Worm (Caenorhabditis elegans) whole organism, L1 larva: ENCODE data around the gene lgc-18.

Source experiments
- C34B4.2 ChIP-seq: sonication (generic microtip); optimal IDR thresholded peaks from 2 replicates; lab custom pipeline; 2017; ENCODE audit warnings: mild to moderate bottlenecking, missing genetic modification characterization, missing compliant biosample characterization
- F16B12.6 ChIP-seq: fragments of 150-350 bp; optimal IDR thresholded peaks from 2 replicates; lab custom pipeline; 2014; ENCODE audit warnings: missing biosample characterization, missing genetic modification characterization
- Y116A8C.19 ChIP-seq: sonication (generic microtip); optimal IDR thresholded peaks from 2 replicates; lab custom pipeline; 2016; ENCODE audit warnings: missing compliant biosample characterization, missing genetic modification characterization, borderline replicate concordance
- alr-1 ChIP-seq: fragments of 200-800 bp; sonication (Bioruptor generic); optimal IDR thresholded peaks from 2 replicates; lab custom pipeline; 2018; ENCODE audit warnings: borderline replicate concordance, mild to moderate bottlenecking, missing genetic modification characterization, missing compliant biosample characterization
- aly-2 ChIP-seq: fragments of 150-350 bp; optimal IDR thresholded peaks from 2 replicates; lab custom pipeline; 2014; ENCODE audit warnings: missing biosample characterization, missing genetic modification characterization
- ama-1 ChIP-seq: fragments of 150-350 bp; optimal IDR thresholded peaks from 2 replicates; lab custom pipeline; 2014
- ceh-63 ChIP-seq: fragments of 200-800 bp; sonication (Bioruptor generic); optimal IDR thresholded peaks from 2 replicates; lab custom pipeline; 2018; ENCODE audit warnings: mild to moderate bottlenecking, missing genetic modification characterization, missing compliant biosample characterization
- ceh-8 ChIP-seq: fragments of 200-800 bp; sonication (Bioruptor generic); optimal IDR thresholded peaks from 2 replicates; lab custom pipeline; 2018; ENCODE audit warnings: mild to moderate bottlenecking, missing genetic modification characterization, moderate library complexity, missing compliant biosample characterization
- ceh-82 ChIP-seq, 3 experiments: fragments of 150-350 bp in 1 of 3; sonication (generic microtip) in 2 of 3; optimal IDR thresholded peaks; 2 replicates each; lab custom pipeline; 2014 to 2017; ENCODE audit warnings: missing biosample characterization in 3 of 3, missing genetic modification characterization in 3 of 3
- ceh-88 ChIP-seq: fragments of 200-800 bp; sonication (Bioruptor generic); IDR thresholded peaks from 2 replicates; pipeline ENCODE4 v1.3.6; 2022; ENCODE audit warnings: missing genetic modification characterization, missing compliant biosample characterization
- ces-1 ChIP-seq: fragments of 150-350 bp; optimal IDR thresholded peaks from 2 replicates; lab custom pipeline; 2014; ENCODE audit warnings: missing biosample characterization, missing genetic modification reagents, missing genetic modification characterization
- efl-1 ChIP-seq, 4 experiments: fragments of 150-350 bp; optimal IDR thresholded peaks in 3 of 4; peaks in 1 of 4; 1 replicate in 1 of 4; 2 replicates in 3 of 4; lab custom pipeline; 2014; ENCODE audit warnings: missing biosample characterization in 2 of 4, missing genetic modification characterization in 2 of 4, missing genetic modification reagents in 2 of 4
- efl-3 ChIP-seq: fragments of 200-800 bp; sonication (Bioruptor generic); optimal IDR thresholded peaks from 2 replicates; lab custom pipeline; 2018; ENCODE audit warnings: mild to moderate bottlenecking, missing genetic modification characterization, missing compliant biosample characterization
- egl-27 ChIP-seq, 2 experiments: fragments of 150-350 bp in 1 of 2; sonication (generic microtip); optimal IDR thresholded peaks; 3 replicates each; lab custom pipeline; 2017 to 2018; ENCODE audit warnings: missing biosample characterization in 2 of 2, missing genetic modification characterization in 2 of 2, missing genetic modification reagents in 2 of 2
- elt-2 ChIP-seq: sonication (generic microtip); optimal IDR thresholded peaks from 2 replicates; lab custom pipeline; 2016; ENCODE audit warnings: missing genetic modification characterization, mild to moderate bottlenecking, inconsistent platforms, missing compliant biosample characterization, missing genetic modification reagents
- elt-3 ChIP-seq, 6 experiments: fragments of 150-350 bp in 1 of 6; sonication (generic microtip); optimal IDR thresholded peaks; 2 replicates each; lab custom pipeline; 2017 to 2018; ENCODE audit warnings: missing biosample characterization in 6 of 6, missing genetic modification characterization in 6 of 6, inconsistent platforms in 1 of 6
- fos-1 ChIP-seq: fragments of 150-350 bp; optimal IDR thresholded peaks from 2 replicates; lab custom pipeline; 2014; ENCODE audit warnings: missing biosample characterization, missing genetic modification characterization
- isw-1 ChIP-seq: fragments of 200-800 bp; sonication (Bioruptor generic); IDR thresholded peaks from 2 replicates; pipeline ENCODE4 v1.3.6; 2022; ENCODE audit warnings: missing genetic modification characterization, missing compliant biosample characterization
- jun-1 ChIP-seq: fragments of 150-350 bp; optimal IDR thresholded peaks from 2 replicates; lab custom pipeline; 2014; ENCODE audit warnings: missing biosample characterization, missing genetic modification reagents, missing genetic modification characterization
- lin-13 ChIP-seq: fragments of 150-350 bp; optimal IDR thresholded peaks from 2 replicates; lab custom pipeline; 2014; ENCODE audit warnings: missing biosample characterization, missing genetic modification reagents, missing genetic modification characterization
- lin-14 ChIP-seq: fragments of 200-800 bp; sonication (Bioruptor generic); optimal IDR thresholded peaks from 2 replicates; lab custom pipeline; 2018; ENCODE audit warnings: mild to moderate bottlenecking, missing genetic modification characterization, moderate library complexity, missing compliant biosample characterization
- lin-35 ChIP-seq, 2 experiments: fragments of 150-350 bp; optimal IDR thresholded peaks; 2 replicates each; lab custom pipeline; 2014; ENCODE audit warnings: missing biosample characterization in 2 of 2, missing genetic modification characterization in 2 of 2, missing genetic modification reagents in 2 of 2
- lin-39 ChIP-seq: fragments of 150-350 bp; optimal IDR thresholded peaks from 2 replicates; lab custom pipeline; 2014; ENCODE audit warnings: missing biosample characterization, missing genetic modification reagents, missing genetic modification characterization
- lir-3 ChIP-seq: sonication (generic microtip); optimal IDR thresholded peaks from 2 replicates; lab custom pipeline; 2016; ENCODE audit warnings: mild to moderate bottlenecking, missing genetic modification characterization, moderate library complexity, missing compliant biosample characterization; ENCODE audit not compliant: poor library complexity
- lsy-2 ChIP-seq, 2 experiments: fragments of 150-350 bp; optimal IDR thresholded peaks; 2 replicates each; lab custom pipeline; 2014; ENCODE audit warnings: missing biosample characterization in 2 of 2, missing genetic modification characterization in 2 of 2
- mdl-1 ChIP-seq, 2 experiments: fragments of 150-350 bp; optimal IDR thresholded peaks; 2 replicates each; lab custom pipeline; 2014 to 2017; ENCODE audit warnings: missing biosample characterization in 2 of 2, missing genetic modification characterization in 2 of 2, inconsistent platforms in 1 of 2
- nhr-12 ChIP-seq: sonication (generic microtip); optimal IDR thresholded peaks from 2 replicates; lab custom pipeline; 2017; ENCODE audit warnings: missing biosample characterization, missing genetic modification characterization
- nhr-20 ChIP-seq: sonication (generic microtip); optimal IDR thresholded peaks from 2 replicates; lab custom pipeline; 2016; ENCODE audit warnings: mild to moderate bottlenecking, missing genetic modification characterization, missing compliant biosample characterization
- nhr-237 ChIP-seq: fragments of 150-350 bp; optimal IDR thresholded peaks from 2 replicates; lab custom pipeline; 2014; ENCODE audit warnings: missing biosample characterization, missing genetic modification characterization
- nhr-84 ChIP-seq: sonication (generic microtip); optimal IDR thresholded peaks from 2 replicates; lab custom pipeline; 2017; ENCODE audit warnings: missing biosample characterization, missing genetic modification characterization
- nhr-85 ChIP-seq: sonication (generic microtip); peaks from one replicate; lab custom pipeline; 2016; ENCODE audit warnings: missing genetic modification characterization, inconsistent platforms, missing compliant biosample characterization
- nhr-90 ChIP-seq: sonication (generic microtip); optimal IDR thresholded peaks from 2 replicates; lab custom pipeline; 2016; ENCODE audit warnings: mild to moderate bottlenecking, missing genetic modification characterization, missing compliant biosample characterization; ENCODE audit not compliant: poor library complexity
- rnt-1 ChIP-seq: sonication (generic microtip); optimal IDR thresholded peaks from 2 replicates; lab custom pipeline; 2016; ENCODE audit warnings: mild to moderate bottlenecking, missing genetic modification characterization, moderate library complexity, missing compliant biosample characterization
- skn-1 ChIP-seq: fragments of 150-350 bp; optimal IDR thresholded peaks from 2 replicates; lab custom pipeline; 2014; ENCODE audit warnings: missing biosample characterization, missing genetic modification characterization
- sptf-1 ChIP-seq: fragments of 150-350 bp; optimal IDR thresholded peaks from 2 replicates; lab custom pipeline; 2014; ENCODE audit warnings: missing biosample characterization, missing genetic modification characterization
- unc-130 ChIP-seq: fragments of 150-350 bp; optimal IDR thresholded peaks from 2 replicates; lab custom pipeline; 2017; ENCODE audit warnings: missing biosample characterization, missing genetic modification characterization, inconsistent platforms
- unc-86 ChIP-seq: sonication (generic microtip); optimal IDR thresholded peaks from 2 replicates; lab custom pipeline; 2016; ENCODE audit warnings: missing genetic modification characterization, missing compliant biosample characterization
- unc-98 ChIP-seq: fragments of 200-800 bp; sonication (Bioruptor generic); IDR thresholded peaks from 2 replicates; pipeline ENCODE4 v1.3.6; 2022; ENCODE audit warnings: missing genetic modification characterization, missing compliant biosample characterization
- xbp-1 ChIP-seq: sonication (generic microtip); optimal IDR thresholded peaks from 2 replicates; lab custom pipeline; 2016; ENCODE audit warnings: missing genetic modification characterization, missing compliant biosample characterization
- zag-1 ChIP-seq: fragments of 150-350 bp; optimal IDR thresholded peaks from 2 replicates; lab custom pipeline; 2014; ENCODE audit warnings: missing biosample characterization, missing genetic modification characterization
- ztf-11 ChIP-seq, 2 experiments: sonication (generic microtip); optimal IDR thresholded peaks; 2 replicates each; lab custom pipeline; 2016 to 2017; ENCODE audit warnings: missing genetic modification characterization in 2 of 2, missing biosample characterization in 1 of 2, missing compliant biosample characterization in 1 of 2

The lgc-18 gene

DNA sequence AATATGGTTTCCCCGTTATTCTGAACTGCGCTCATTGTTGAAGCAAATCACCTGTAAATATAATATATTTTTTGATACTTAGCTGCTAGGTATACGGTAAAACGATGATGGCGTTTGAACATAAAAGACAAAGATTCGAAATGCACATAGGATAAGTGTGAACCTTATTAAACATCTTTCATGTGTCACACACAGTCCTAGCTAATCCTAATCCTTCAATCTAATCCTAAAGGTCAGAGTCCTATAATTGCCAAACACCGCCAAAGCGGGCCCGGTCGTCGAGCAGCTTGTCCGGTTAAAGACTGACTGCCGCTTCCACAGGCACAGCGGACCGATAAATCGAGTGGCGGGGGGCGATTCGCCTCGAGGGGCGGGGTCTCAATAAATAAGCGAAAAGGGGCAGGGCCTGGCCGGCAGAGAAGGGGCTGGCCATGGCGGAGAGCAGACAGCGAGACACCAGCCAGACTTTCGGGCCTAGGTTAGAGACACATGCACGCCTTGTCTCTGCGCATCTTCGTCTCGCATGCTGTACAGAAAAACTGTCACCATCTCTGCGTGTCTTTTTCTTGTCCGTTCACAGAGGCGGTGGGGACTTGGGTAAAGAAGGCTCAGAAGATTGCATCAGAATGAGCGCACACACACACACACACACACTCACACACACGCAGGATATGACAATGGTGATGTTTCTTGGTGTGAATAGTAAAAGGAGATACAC, 46.4 kb downstream of the lgc-18 start, which contains the start of gene F57G12.1 (continued):
- TF ChIP-seq alr-1 (tag; lab: Kevin White, UChicago), result no peak
- TF ChIP-seq lin-13 (GFP tag; lab: Kevin White, UChicago), result peak; percentile 77
- peak; percentile 78 for TF ChIP-seq rnt-1 (tag; lab: Kevin White, UChicago)
- TF ChIP-seq C34B4.2 (tag; lab: Kevin White, UChicago), result no peak
- peak; percentile 64 to 86 (median 75) for TF ChIP-seq ceh-82 (tag; optimal IDR thresholded peaks at IDR 0.05; lab: Kevin White, UChicago)
- no peak for TF ChIP-seq sptf-1 (tag; lab: Kevin White, UChicago)
- TF ChIP-seq unc-98 (GFP tag; lab: Robert Waterston, UW), result no peak
- TF ChIP-seq Y116A8C.19 (tag; lab: Kevin White, UChicago), result no peak
- peak; percentile 40 for TF ChIP-seq xbp-1
- TF ChIP-seq nhr-84, result no peak
- TF ChIP-seq ceh-63, result no peak
- peak; percentile 36 for TF ChIP-seq ama-1
- peak; percentile 7 for TF ChIP-seq lin-39 (tag; lab: Kevin White, UChicago)
- no peak for TF ChIP-seq nhr-12
- TF ChIP-seq ceh-88 (GFP tag; lab: Robert Waterston, UW), result no peak
- TF ChIP-seq F16B12.6 (tag; lab: Kevin White, UChicago), result no peak
- TF ChIP-seq ces-1 (GFP tag; lab: Kevin White, UChicago), result no peak
- TF ChIP-seq unc-86 (tag; lab: Kevin White, UChicago), result peak; percentile 65
- TF ChIP-seq efl-3 (GFP tag; lab: Kevin White, UChicago), result no peak
- peak in 1 of 2 experiments; percentile 59 for TF ChIP-seq ztf-11 (tag; optimal IDR thresholded peaks at IDR 0.05; lab: Kevin White, UChicago)
- peak; percentile 50 for TF ChIP-seq isw-1 (GFP tag; lab: Robert Waterston, UW)
- TF ChIP-seq nhr-237, result peak; percentile 30
- TF ChIP-seq unc-130, result peak; percentile 65
- TF ChIP-seq elt-3 (tag; optimal IDR thresholded peaks at IDR 0.05; lab: Kevin White, UChicago), result peak in 1 of 6 experiments; percentile 7
- peak; percentile 48 to 76 for TF ChIP-seq efl-1 (optimal IDR thresholded peaks at IDR 0.05; lab: Kevin White, UChicago)
- peak in 1 of 2 experiments; percentile 40 for TF ChIP-seq efl-1 (GFP tag; optimal IDR thresholded peaks at IDR 0.05 in 1 of 2; lab: Kevin White, UChicago)
- TF ChIP-seq aly-2 (tag; lab: Kevin White, UChicago), result no peak
- TF ChIP-seq lsy-2 (tag; optimal IDR thresholded peaks at IDR 0.05; lab: Kevin White, UChicago), result peak; percentile 58 to 84
- TF ChIP-seq egl-27 (tag; optimal IDR thresholded peaks at IDR 0.05; lab: Kevin White, UChicago), result peak; percentile 21 to 65
- peak; percentile 60 for TF ChIP-seq fos-1 (tag; lab: Kevin White, UChicago)
- peak; percentile 95 for TF ChIP-seq lin-14 (GFP tag; lab: Kevin White, UChicago)
- peak; percentile 77 for TF ChIP-seq nhr-85 (tag; lab: Kevin White, UChicago)
- peak; percentile 10 for TF ChIP-seq elt-2 (tag; lab: Kevin White, UChicago)
- TF ChIP-seq zag-1 (tag; lab: Kevin White, UChicago), result no peak

DNA sequence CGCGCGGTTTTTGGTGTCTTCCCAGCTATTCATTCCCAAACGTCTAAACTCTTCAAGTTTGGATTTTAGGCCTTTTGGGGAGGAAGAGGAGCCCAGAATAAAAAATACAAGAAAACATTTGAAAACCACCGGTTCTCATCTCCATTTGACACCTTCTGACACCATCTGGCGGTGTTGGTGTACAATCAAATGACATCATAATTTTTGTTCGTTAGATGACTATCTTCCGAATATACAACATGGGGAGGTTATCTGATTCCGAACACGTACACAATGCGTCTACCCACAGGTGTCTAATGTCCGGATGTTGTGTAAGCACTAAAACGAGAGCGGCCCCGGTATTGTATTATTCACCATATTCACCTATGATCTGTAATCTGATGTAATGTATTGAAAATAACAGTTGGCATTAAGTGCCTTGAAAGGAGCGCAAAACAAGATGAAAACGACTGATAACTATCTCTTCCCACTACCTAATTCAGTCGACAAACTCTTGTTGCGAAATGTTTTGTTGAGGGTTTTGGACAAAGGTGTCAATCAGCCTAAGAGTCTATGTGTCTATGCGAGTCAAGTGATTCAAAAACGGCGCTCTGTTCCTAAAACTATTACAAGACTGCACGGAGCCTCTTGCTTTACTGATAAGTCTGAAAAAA, 47.2 kb downstream of the lgc-18 start:
- TF ChIP-seq lin-35 (GFP tag; optimal IDR thresholded peaks at IDR 0.05; lab: Kevin White, UChicago), result peak in 1 of 2 experiments; percentile 1
- TF ChIP-seq jun-1 (tag; lab: Kevin White, UChicago), result no peak
- no peak for TF ChIP-seq ceh-8 (GFP tag; lab: Kevin White, UChicago)
- peak; percentile 25 for TF ChIP-seq nhr-90 (tag; lab: Kevin White, UChicago)
- TF ChIP-seq ama-1, result no peak
- TF ChIP-seq efl-1 (optimal IDR thresholded peaks at IDR 0.05; lab: Kevin White, UChicago), result peak in 1 of 2 experiments; percentile 17
- no peak for TF ChIP-seq efl-1 (GFP tag; optimal IDR thresholded peaks at IDR 0.05 in 1 of 2; lab: Kevin White, UChicago)
- no peak for TF ChIP-seq nhr-12
- peak; percentile 10 for TF ChIP-seq elt-2 (tag; lab: Kevin White, UChicago)
- TF ChIP-seq nhr-20 (tag; lab: Kevin White, UChicago), result peak; percentile 18
- no peak for TF ChIP-seq skn-1 (tag; lab: Kevin White, UChicago)
- TF ChIP-seq fos-1 (tag; lab: Kevin White, UChicago), result no peak
- TF ChIP-seq nhr-85 (tag; lab: Kevin White, UChicago), result peak; percentile 85
- peak; percentile 18 for TF ChIP-seq rnt-1 (tag; lab: Kevin White, UChicago)
- no peak for TF ChIP-seq mdl-1 (tag; optimal IDR thresholded peaks at IDR 0.05; lab: Kevin White, UChicago)
- peak in 1 of 2 experiments; percentile 19 for TF ChIP-seq ztf-11 (tag; optimal IDR thresholded peaks at IDR 0.05; lab: Kevin White, UChicago)
- TF ChIP-seq alr-1 (tag; lab: Kevin White, UChicago), result no peak
- no peak for TF ChIP-seq lir-3 (tag; lab: Kevin White, UChicago)
- peak; percentile 56 for TF ChIP-seq lin-14 (GFP tag; lab: Kevin White, UChicago)
- TF ChIP-seq, all 84 proteins: peak for 9
